Worm (Caenorhabditis elegans) whole organism, L4 larva: ENCODE results near the gene F59A6.13.

Source experiments
- D1046.2 ChIP-seq: fragments of 200-800 bp; sonication (Bioruptor generic); IDR thresholded peaks from 2 replicates; pipeline ENCODE4 v1.3.6; 2022; ENCODE audit warnings: missing genetic modification characterization, missing compliant biosample characterization
- F10B5.3 ChIP-seq: sonication (generic microtip); optimal IDR thresholded peaks from 2 replicates; lab custom pipeline; 2016; ENCODE audit warnings: mild to moderate bottlenecking, missing genetic modification characterization, missing compliant biosample characterization
- F44E2.7 ChIP-seq: fragments of 200-800 bp; sonication (Bioruptor generic); IDR thresholded peaks from 2 replicates; pipeline ENCODE4 v2.1.2; 2022; ENCODE audit warnings: missing genetic modification characterization, missing compliant biosample characterization
- F49E8.2 ChIP-seq: sonication (generic microtip); optimal IDR thresholded peaks from 2 replicates; lab custom pipeline; 2016; ENCODE audit warnings: missing compliant biosample characterization, mild to moderate bottlenecking, missing genetic modification characterization, borderline replicate concordance
- T26A8.4 ChIP-seq: fragments of 200-800 bp; sonication (Bioruptor generic); IDR thresholded peaks from 2 replicates; pipeline ENCODE4 v1.3.6; 2022; ENCODE audit warnings: missing genetic modification characterization, missing compliant biosample characterization
- Y75B8A.6 ChIP-seq: fragments of 200-800 bp; sonication (Bioruptor generic); IDR thresholded peaks from 2 replicates; pipeline ENCODE4 v1.3.6; 2022; ENCODE audit warnings: missing genetic modification reagents, missing genetic modification characterization, missing compliant biosample characterization
- ZK337.2 ChIP-seq: fragments of 200-800 bp; sonication (Bioruptor generic); IDR thresholded peaks from 2 replicates; pipeline ENCODE4 v1.3.6; 2022; ENCODE audit warnings: missing genetic modification reagents, missing genetic modification characterization, missing compliant biosample characterization
- aha-1 ChIP-seq: fragments of 150-350 bp; peaks from one replicate; lab custom pipeline; 2014; ENCODE audit warnings: missing biosample characterization, missing genetic modification characterization
- ama-1 ChIP-seq: fragments of 150-350 bp; optimal IDR thresholded peaks from 2 replicates; lab custom pipeline; 2014; ENCODE audit warnings: inconsistent platforms, mixed read lengths
- ceh-62 ChIP-seq: sonication (generic microtip); optimal IDR thresholded peaks from 2 replicates; lab custom pipeline; 2017; ENCODE audit warnings: missing biosample characterization, missing genetic modification characterization
- daf-12 ChIP-seq: fragments of 150-350 bp; optimal IDR thresholded peaks from 2 replicates; lab custom pipeline; 2014; ENCODE audit warnings: missing biosample characterization, missing genetic modification reagents, missing genetic modification characterization
- dmd-6 ChIP-seq: fragments of 200-800 bp; sonication (Bioruptor generic); IDR thresholded peaks from 2 replicates; pipeline ENCODE4 v1.3.6; 2022; ENCODE audit warnings: missing genetic modification reagents, missing genetic modification characterization, missing compliant biosample characterization
- dpl-1 ChIP-seq: fragments of 150-350 bp; optimal IDR thresholded peaks from 2 replicates; lab custom pipeline; 2014; ENCODE audit warnings: missing biosample characterization, missing genetic modification reagents, missing genetic modification characterization
- dve-1 ChIP-seq: sonication (generic microtip); optimal IDR thresholded peaks from 2 replicates; lab custom pipeline; 2017; ENCODE audit warnings: antibody characterized with exemption, mild to moderate bottlenecking, missing genetic modification characterization, missing compliant biosample characterization; ENCODE audit not compliant: insufficient read depth
- fos-1 ChIP-seq: fragments of 150-350 bp; optimal IDR thresholded peaks from 2 replicates; lab custom pipeline; 2014; ENCODE audit warnings: missing biosample characterization, missing genetic modification characterization
- hif-1 ChIP-seq, 2 experiments: sonication (generic microtip); optimal IDR thresholded peaks; 2 replicates each; lab custom pipeline; 2016 to 2017; ENCODE audit warnings: missing compliant biosample characterization in 2 of 2, missing genetic modification characterization in 2 of 2, missing genetic modification reagents in 2 of 2, missing genotype in 2 of 2, mild to moderate bottlenecking in 1 of 2
- hlh-11 ChIP-seq: fragments of 200-800 bp; sonication (Bioruptor generic); optimal IDR thresholded peaks from 2 replicates; lab custom pipeline; 2018; ENCODE audit warnings: mild to moderate bottlenecking, missing genetic modification characterization, missing compliant biosample characterization
- lim-7 ChIP-seq: fragments of 200-800 bp; sonication (Bioruptor generic); IDR thresholded peaks from 2 replicates; pipeline ENCODE4 v1.3.6; 2022; ENCODE audit warnings: missing genetic modification characterization, missing compliant biosample characterization
- lin-29 ChIP-seq: fragments of 200-800 bp; sonication (Bioruptor generic); IDR thresholded peaks from 2 replicates; pipeline ENCODE4 v1.3.6; 2022; ENCODE audit warnings: missing genetic modification reagents, missing genetic modification characterization, missing compliant biosample characterization
- madf-9 ChIP-seq: fragments of 200-800 bp; sonication (Bioruptor generic); conservative IDR thresholded peaks from 2 replicates; pipeline ENCODE4 v1.3.6; 2022; ENCODE audit warnings: missing genetic modification reagents, missing genetic modification characterization, missing compliant biosample characterization
- mdt-29 ChIP-seq: fragments of 200-800 bp; sonication (Bioruptor generic); IDR thresholded peaks from 2 replicates; pipeline ENCODE4 v1.3.6; 2022; ENCODE audit warnings: missing genetic modification reagents, missing genetic modification characterization, missing compliant biosample characterization
- mep-1 ChIP-seq: fragments of 150-350 bp; sonication (generic microtip); optimal IDR thresholded peaks from 3 replicates; lab custom pipeline; 2014; ENCODE audit warnings: missing biosample characterization, missing genetic modification characterization
- nhr-102 ChIP-seq: sonication (generic microtip); optimal IDR thresholded peaks from 2 replicates; lab custom pipeline; 2016; ENCODE audit warnings: mild to moderate bottlenecking, missing genetic modification characterization, moderate library complexity, missing compliant biosample characterization
- nhr-111 ChIP-seq: fragments of 200-800 bp; sonication (Bioruptor generic); optimal IDR thresholded peaks from 2 replicates; lab custom pipeline; 2018; ENCODE audit warnings: mild to moderate bottlenecking, missing genetic modification characterization, missing compliant biosample characterization
- nhr-28 ChIP-seq: fragments of 150-350 bp; optimal IDR thresholded peaks from 2 replicates; lab custom pipeline; 2014; ENCODE audit warnings: missing biosample characterization, missing genetic modification characterization
- nhr-6 ChIP-seq: fragments of 150-350 bp; optimal IDR thresholded peaks from 2 replicates; lab custom pipeline; 2014; ENCODE audit warnings: missing biosample characterization, missing genetic modification characterization
- nhr-76 ChIP-seq: fragments of 150-350 bp; optimal IDR thresholded peaks from 2 replicates; lab custom pipeline; 2014; ENCODE audit warnings: missing biosample characterization, missing genetic modification characterization
- nhr-77 ChIP-seq: fragments of 150-350 bp; optimal IDR thresholded peaks from 2 replicates; lab custom pipeline; 2014; ENCODE audit warnings: missing biosample characterization, missing genetic modification characterization
- php-3 ChIP-seq: fragments of 200-800 bp; sonication (Bioruptor generic); IDR thresholded peaks from 2 replicates; pipeline ENCODE4 v1.3.6; 2022; ENCODE audit warnings: missing genetic modification reagents, missing genetic modification characterization, missing compliant biosample characterization
- pqm-1 ChIP-seq: sonication (generic microtip); optimal IDR thresholded peaks from 2 replicates; lab custom pipeline; 2017; ENCODE audit warnings: missing biosample characterization, missing genetic modification characterization
- sdz-12 ChIP-seq: fragments of 200-800 bp; sonication (Bioruptor generic); optimal IDR thresholded peaks from 2 replicates; lab custom pipeline; 2018; ENCODE audit warnings: mild to moderate bottlenecking, missing genetic modification characterization, missing compliant biosample characterization
- set-16 ChIP-seq: fragments of 200-800 bp; sonication (Bioruptor generic); IDR thresholded peaks from 2 replicates; pipeline ENCODE4 v1.3.6; 2022; ENCODE audit warnings: missing genetic modification reagents, missing genetic modification characterization, missing compliant biosample characterization
- skn-1 ChIP-seq: fragments of 150-350 bp; optimal IDR thresholded peaks from 2 replicates; lab custom pipeline; 2014; ENCODE audit warnings: missing biosample characterization, missing genetic modification characterization
- snpc-1.2 ChIP-seq: fragments of 200-800 bp; sonication (Bioruptor generic); IDR thresholded peaks from 2 replicates; pipeline ENCODE4 v1.3.6; 2022; ENCODE audit warnings: missing genetic modification reagents, missing genetic modification characterization, missing compliant biosample characterization
- spr-1 ChIP-seq: sonication (generic microtip); optimal IDR thresholded peaks from 2 replicates; lab custom pipeline; 2016; ENCODE audit warnings: mild to moderate bottlenecking, missing genetic modification characterization, missing compliant biosample characterization
- spr-3 ChIP-seq: fragments of 200-800 bp; sonication (Bioruptor generic); optimal IDR thresholded peaks from 2 replicates; lab custom pipeline; 2018; ENCODE audit warnings: mild to moderate bottlenecking, missing genetic modification characterization, missing compliant biosample characterization
- unc-130 ChIP-seq: sonication (generic microtip); optimal IDR thresholded peaks from 2 replicates; lab custom pipeline; 2016; ENCODE audit warnings: missing genetic modification reagents, missing genetic modification characterization, missing compliant biosample characterization
- unc-62 ChIP-seq, 3 experiments: fragments of 150-350 bp in 1 of 3; sonication (generic microtip); optimal IDR thresholded peaks in 2 of 3; peaks in 1 of 3; 1 replicate in 1 of 3; 2 replicates in 2 of 3; lab custom pipeline; 2014 to 2017; ENCODE audit warnings: missing biosample characterization in 3 of 3, missing genetic modification characterization in 3 of 3, missing genetic modification reagents in 3 of 3, missing genotype in 1 of 3
- ztf-11 ChIP-seq: fragments of 150-350 bp; optimal IDR thresholded peaks from 2 replicates; lab custom pipeline; 2014; ENCODE audit warnings: missing biosample characterization, missing genetic modification characterization

Gene F59A6.13

ce11 chrII:5004781-5005180 is 17.8 kb upstream of the F59A6.13 start, which contains the start of gene F59A6.4:
TSS of gene F59A6.4 (plus strand) at chrII:5005081.
- no peak for TF ChIP-seq mdt-29 (GFP tag; lab: Robert Waterston, UW)
- TF ChIP-seq hif-1 (tag; optimal IDR thresholded peaks at IDR 0.05; lab: Kevin White, UChicago): no peak
- TF ChIP-seq lin-29 (GFP tag; lab: Robert Waterston, UW): no peak
- TF ChIP-seq spr-1 (tag; lab: Kevin White, UChicago): no peak
- no peak for TF ChIP-seq nhr-111 (GFP tag; lab: Kevin White, UChicago)
- no peak for TF ChIP-seq fos-1 (tag; lab: Kevin White, UChicago)
- no peak for TF ChIP-seq ztf-11 (tag; lab: Kevin White, UChicago)
- TF ChIP-seq php-3 (GFP tag; lab: Robert Waterston, UW): no peak
- no peak for TF ChIP-seq sdz-12 (GFP tag; lab: Kevin White, UChicago)
- no peak for TF ChIP-seq lim-7 (GFP tag; lab: Robert Waterston, UW)
- no peak for TF ChIP-seq dpl-1 (GFP tag; lab: Kevin White, UChicago)

ce11 chrII:5008033-5008432 is 14.6 kb upstream of the F59A6.13 start, which contains the start of gene F59A6.3:
TSS of gene F59A6.3 (plus strand) at chrII:5008333.
- TF ChIP-seq nhr-102 (tag; lab: Kevin White, UChicago): no peak
- TF ChIP-seq spr-3 (GFP tag; lab: Kevin White, UChicago): no peak
- TF ChIP-seq skn-1 (tag; lab: Kevin White, UChicago): no peak
- no peak for TF ChIP-seq php-3 (GFP tag; lab: Robert Waterston, UW)
- TF ChIP-seq mep-1 (tag; lab: Kevin White, UChicago): no peak
- TF ChIP-seq pqm-1 (tag; lab: Kevin White, UChicago): no peak
- TF ChIP-seq nhr-28 (tag; lab: Kevin White, UChicago): no peak
- TF ChIP-seq nhr-6 (tag; lab: Kevin White, UChicago): no peak
- no peak for TF ChIP-seq snpc-1.2 (GFP tag; lab: Robert Waterston, UW)
- TF ChIP-seq Y75B8A.6 (GFP tag; lab: Robert Waterston, UW): no peak
- no peak for TF ChIP-seq nhr-77
- TF ChIP-seq ama-1 (lab: Kevin White, UChicago): no peak
- TF ChIP-seq aha-1: no peak
- no peak for TF ChIP-seq dpl-1 (GFP tag; lab: Kevin White, UChicago)
- TF ChIP-seq ceh-62 (tag; lab: Kevin White, UChicago): no peak
- TF ChIP-seq dve-1: no peak
- TF ChIP-seq, all 104 proteins: peak for 0

ce11 chrII:5011978-5012377 is 10.6 kb upstream of the F59A6.13 start, which contains the start of gene F59A6.12:
TSS of gene F59A6.12 (minus strand) at chrII:5012078.
- TF ChIP-seq ztf-11 (tag; lab: Kevin White, UChicago): no peak
- TF ChIP-seq daf-12 (tag; lab: Kevin White, UChicago): no peak

- TF ChIP-seq F49E8.2 (tag; lab: Kevin White, UChicago): no peak
- no peak for TF ChIP-seq mep-1 (tag; lab: Kevin White, UChicago)
- peak; percentile 53 for TF ChIP-seq aha-1
- TF ChIP-seq snpc-1.2 (GFP tag; lab: Robert Waterston, UW): no peak
- no peak for TF ChIP-seq nhr-76 (tag; lab: Kevin White, UChicago)
- TF ChIP-seq, all 104 proteins: peak for 1
Measured at ce11 chrII:5014399-5014798, 8.2 kb upstream of the F59A6.13 start, which contains the start of gene F59A6.2. TSS of gene F59A6.2 (plus strand) at chrII:5014699.

DNA sequence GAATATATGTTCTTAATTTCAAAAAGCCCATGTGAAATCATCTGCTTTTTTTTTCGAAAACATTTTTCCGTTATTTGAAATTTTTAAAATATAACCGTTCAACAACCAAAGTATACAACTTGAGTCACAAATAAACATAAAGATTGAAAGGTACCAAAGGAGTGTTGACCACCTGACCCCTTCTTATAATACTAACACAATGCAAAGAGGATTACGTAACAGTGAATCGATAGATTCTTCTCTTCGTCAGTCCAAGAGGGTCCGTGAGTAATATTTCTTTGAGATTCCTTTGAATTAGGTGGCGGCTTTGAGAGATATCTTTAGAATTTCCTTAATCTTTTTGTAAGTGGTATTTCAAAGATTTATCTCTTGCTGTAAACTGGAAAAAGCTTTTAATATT is 6.5 kb upstream of the F59A6.13 start:
- TF ChIP-seq aha-1 (peak; percentile 7), F10B5.3 (tag; lab: Kevin White, UChicago) (no peak)

DNA sequence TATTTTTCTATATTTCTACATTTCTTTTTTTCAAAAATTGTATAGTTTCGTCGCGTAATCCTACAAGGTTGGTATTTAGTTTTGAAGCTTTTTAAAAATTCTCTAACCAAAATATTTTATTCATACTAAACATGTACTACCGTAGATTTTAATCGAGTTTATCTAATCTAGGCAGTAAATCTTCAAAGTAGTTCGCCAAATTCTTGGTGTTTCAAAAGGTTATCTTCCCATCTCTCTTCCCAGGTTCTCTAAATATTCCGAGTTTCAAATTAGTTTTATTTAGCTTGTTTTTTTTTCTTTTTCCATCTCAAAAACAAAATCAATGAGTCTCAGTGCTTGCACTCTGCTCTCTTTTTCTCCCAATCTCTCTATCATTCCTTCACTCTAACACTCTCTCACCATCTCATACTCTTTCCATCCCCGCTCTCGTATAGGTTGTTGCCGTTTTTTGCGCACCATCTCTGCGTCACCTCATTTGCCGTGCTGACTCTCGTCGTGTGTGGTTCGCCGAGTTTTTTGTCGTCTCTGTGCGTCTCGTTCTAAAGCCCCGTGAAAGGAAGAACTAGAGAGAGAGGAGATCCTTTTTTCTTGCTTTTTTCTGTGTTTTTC is 5.5 kb upstream of the F59A6.13 start:
- TF ChIP-seq nhr-111 (GFP tag; lab: Kevin White, UChicago): no peak
- no peak for TF ChIP-seq F44E2.7 (GFP tag; lab: Robert Waterston, UW)
- peak; percentile 83 for TF ChIP-seq hlh-11 (tag; lab: Kevin White, UChicago)
- TF ChIP-seq ZK337.2 (GFP tag; lab: Robert Waterston, UW): no peak
- TF ChIP-seq mdt-29 (GFP tag; lab: Robert Waterston, UW): no peak
- 0 out of 2 replicates have a peak, but pooled peaks have one; percentile 5 for TF ChIP-seq madf-9 (GFP tag; lab: Robert Waterston, UW)
- 0 out of 2 replicates have a peak, but pooled peaks have one; percentile 16 for TF ChIP-seq php-3 (GFP tag; lab: Robert Waterston, UW)
- no peak for TF ChIP-seq nhr-76 (tag; lab: Kevin White, UChicago)
- peak in 1 of 2 experiments; percentile 63 for TF ChIP-seq unc-62 (GFP tag; optimal IDR thresholded peaks at IDR 0.05 in 1 of 2; lab: Kevin White, UChicago)
- no peak for TF ChIP-seq unc-62 (tag; optimal IDR thresholded peaks at IDR 0.05; lab: Kevin White, UChicago)
- TF ChIP-seq D1046.2 (GFP tag; lab: Robert Waterston, UW): no peak
- peak; percentile 49; the same call in 1 of the 2 replicates for TF ChIP-seq T26A8.4 (GFP tag; lab: Robert Waterston, UW)
- TF ChIP-seq set-16: peak; percentile 44; the same call in 1 of the 2 replicates
- TF ChIP-seq unc-130 (GFP tag; lab: Kevin White, UChicago): no peak
- peak; percentile 59; the same call in 1 of the 2 replicates for TF ChIP-seq dmd-6 (GFP tag; lab: Robert Waterston, UW)
- no peak for TF ChIP-seq F49E8.2 (tag; lab: Kevin White, UChicago)
